Worm (Caenorhabditis elegans) whole organism, midembryonic: Measurements from ENCODE around the gene rnr-1.

Experiments
- cog-1 ChIP-seq: sonication (generic microtip); optimal IDR thresholded peaks from 2 replicates; lab custom pipeline; 2016; ENCODE audit warnings: missing genetic modification characterization, missing compliant biosample characterization
- flt-1 ChIP-seq: fragments of 200-800 bp; sonication (Bioruptor generic); IDR thresholded peaks from 2 replicates; pipeline ENCODE4 v1.3.6; 2022; ENCODE audit warnings: missing genetic modification characterization, missing compliant biosample characterization
- klf-2 ChIP-seq: fragments of 200-800 bp; sonication (Bioruptor generic); conservative IDR thresholded peaks from 2 replicates; pipeline ENCODE4 v1.3.6; 2022; ENCODE audit warnings: missing genetic modification reagents, missing genetic modification characterization, missing compliant biosample characterization
- med-1 ChIP-seq: sonication (generic microtip); optimal IDR thresholded peaks from 2 replicates; lab custom pipeline; 2017; ENCODE audit warnings: missing genetic modification characterization, mild to moderate bottlenecking, missing compliant biosample characterization, antibody characterized with exemption, missing genetic modification reagents; ENCODE audit not compliant: insufficient read depth
- ref-1 ChIP-seq: fragments of 200-800 bp; sonication (Bioruptor generic); conservative IDR thresholded peaks from 2 replicates; pipeline ENCODE4 v1.3.6; 2022; ENCODE audit warnings: missing genetic modification reagents, missing genetic modification characterization, missing compliant biosample characterization
- ztf-23 ChIP-seq: fragments of 200-800 bp; sonication (Bioruptor generic); IDR thresholded peaks from 2 replicates; pipeline ENCODE4 v1.3.6; 2022; ENCODE audit warnings: missing genetic modification reagents, missing genetic modification characterization, missing compliant biosample characterization

DNA sequence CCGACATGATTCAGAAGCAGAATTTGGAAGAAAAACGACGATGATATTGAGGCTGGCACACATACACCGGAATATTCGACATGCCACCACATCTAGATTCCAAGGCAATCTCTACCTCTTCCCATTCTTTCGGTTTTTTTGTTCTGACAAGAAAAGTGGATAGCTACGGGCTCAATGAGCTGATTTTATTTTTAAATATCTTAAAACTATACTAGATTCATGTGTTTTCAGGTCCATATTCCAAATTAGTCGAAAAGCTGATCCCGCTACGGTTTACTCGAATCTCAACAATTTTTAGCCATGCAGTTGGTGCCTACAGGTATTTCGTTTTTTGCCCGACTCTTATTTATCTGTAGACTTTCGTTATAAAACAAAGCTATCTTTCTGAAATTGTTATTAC lies 14.1 kb upstream of the rnr-1 start, which contains the start of gene dat-1:
- no peak for TF ChIP-seq flt-1 (GFP tag; lab: Robert Waterston, UW)
- TF ChIP-seq med-1 (GFP tag; lab: Kevin White, UChicago), result no peak
- TF ChIP-seq cog-1 (tag; lab: Kevin White, UChicago), result no peak
- TF ChIP-seq ztf-23 (GFP tag; lab: Robert Waterston, UW), result no peak
- TF ChIP-seq klf-2 (GFP tag; lab: Robert Waterston, UW), result no peak
- no peak for TF ChIP-seq ref-1 (GFP tag; lab: Robert Waterston, UW)
